Fruit fly (Drosophila melanogaster): ENCODE measurements around the gene CG14434.

The CG14434 gene

DNA sequence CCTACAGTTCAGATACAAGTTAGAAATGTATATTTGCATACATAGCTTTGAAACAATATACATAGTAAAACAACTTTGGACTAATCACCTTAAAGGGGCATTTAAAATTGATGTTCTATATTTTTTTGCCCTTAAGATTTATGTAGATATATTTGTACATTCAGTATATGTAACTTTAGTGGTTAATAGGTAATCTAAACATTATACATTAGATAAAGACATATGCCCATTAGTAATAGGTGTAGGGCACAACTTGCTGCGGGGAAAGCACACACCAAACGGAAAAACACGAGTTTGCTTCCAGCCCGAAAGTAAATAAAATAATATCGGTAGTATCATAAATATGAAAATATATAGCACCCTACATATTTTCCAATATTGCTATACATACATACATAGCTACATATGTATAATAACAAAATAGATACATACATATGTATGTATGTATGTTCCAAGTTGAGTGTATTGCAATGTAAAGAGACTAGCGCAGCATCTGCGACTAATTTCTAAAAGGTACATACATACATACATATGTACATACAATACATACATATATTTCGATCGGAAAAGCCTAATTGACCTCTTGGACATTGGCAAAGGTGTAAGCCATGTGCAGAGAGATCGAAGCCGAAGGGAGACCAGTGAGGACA lies 3.6 kb downstream of the CG14434 start, which contains the start of gene CG43736 (continued):
- TF ChIP-seq chinmo (GFP tag; IDR thresholded peaks at IDR 0.05; ENCODE audit: partially characterized antibody) (no peak), cad (GFP tag; optimal IDR thresholded peaks at IDR 0.05) (no peak), CG17359 (tag; optimal IDR thresholded peaks at IDR 0.05) (peak; percentile 97), CG2202 (tag; optimal IDR thresholded peaks at IDR 0.05) (peak; percentile 83), gt (GFP tag; IDR thresholded peaks at IDR 0.05) (peak; percentile 74), CG17802 (tag; optimal IDR thresholded peaks at IDR 0.05) (peak; percentile 75), sob (GFP tag; IDR thresholded peaks at IDR 0.05) (peak; percentile 86), gcm (GFP tag; optimal IDR thresholded peaks at IDR 0.05) (peak; percentile 95), CG9876 (GFP tag; optimal IDR thresholded peaks at IDR 0.05) (peak; percentile 87), CG11093 (GFP tag; IDR thresholded peaks at IDR 0.05) (peak; percentile 86), jing (GFP tag; optimal IDR thresholded peaks at IDR 0.05) (peak; percentile 92), CG7786 (GFP tag; optimal IDR thresholded peaks at IDR 0.05) (peak; percentile 93), sisA (GFP tag; IDR thresholded peaks at IDR 0.05) (peak; percentile 90), CG9437 (GFP tag; optimal IDR thresholded peaks at IDR 0.05) (peak; percentile 92), CG10274 (GFP tag; optimal IDR thresholded peaks at IDR 0.05) (peak; percentile 99), gro (GFP tag; optimal IDR thresholded peaks at IDR 0.05) (peak; percentile 90), lilli (GFP tag; optimal IDR thresholded peaks at IDR 0.05) (peak; percentile 92), trem (tag; optimal IDR thresholded peaks at IDR 0.05) (peak; percentile 94), usp (GFP tag; optimal IDR thresholded peaks at IDR 0.05) (no peak), CG1832 (GFP tag; optimal IDR thresholded peaks at IDR 0.05) (no peak), luna (GFP tag; optimal IDR thresholded peaks at IDR 0.05) (peak; percentile 83), ems (GFP tag; optimal IDR thresholded peaks at IDR 0.05) (peak; percentile 93), CG1647 (GFP tag; optimal IDR thresholded peaks at IDR 0.05) (peak; percentile 85), Awh (GFP tag; IDR thresholded peaks at IDR 0.05) (peak; percentile 84; the same call in 1 of the 2 replicates), CG12299 (tag; optimal IDR thresholded peaks at IDR 0.05) (peak; percentile 94), CG2875 (GFP tag; optimal IDR thresholded peaks at IDR 0.05) (peak; percentile 91), Deaf1 (tag; optimal IDR thresholded peaks at IDR 0.05) (no peak), CG7745 (tag; optimal IDR thresholded peaks at IDR 0.05) (no peak), CG8290 (GFP tag; optimal IDR thresholded peaks at IDR 0.05) (peak; percentile 51), CG8290 (tag; optimal IDR thresholded peaks at IDR 0.05) (peak; percentile 54 to 89), Poxn (GFP tag; IDR thresholded peaks at IDR 0.05) (peak; percentile 75), esg (GFP tag; conservative IDR thresholded peaks at IDR 0.05) (peak; percentile 87), bowl (GFP tag; IDR thresholded peaks at IDR 0.05) (no peak), cas (GFP tag; IDR thresholded peaks at IDR 0.05) (peak; percentile 69), CG17829 (tag; optimal IDR thresholded peaks at IDR 0.05) (peak; percentile 97), vfl (GFP tag; optimal IDR thresholded peaks at IDR 0.05) (peak; percentile 85), CG6654 (GFP tag; optimal IDR thresholded peaks at IDR 0.05) (peak; percentile 86), row (GFP tag; IDR thresholded peaks at IDR 0.05) (peak; percentile 87), CG14014 (GFP tag; IDR thresholded peaks at IDR 0.05) (peak; percentile 88), CG10959 (GFP tag; IDR thresholded peaks at IDR 0.05) (peak; percentile 50; the same call in 1 of the 2 replicates), CG15073 (GFP tag; optimal IDR thresholded peaks at IDR 0.05) (peak; percentile 56), CG8478 (optimal IDR thresholded peaks at IDR 0.05) (no peak), jigr1 (GFP tag; IDR thresholded peaks at IDR 0.05) (peak; percentile 75; the same call in 1 of the 3 replicates), nerfin-1 (tag; optimal IDR thresholded peaks at IDR 0.05) (peak; percentile 96), kay (GFP tag; optimal IDR thresholded peaks at IDR 0.05) (peak; percentile 81), CG7556 (GFP tag; optimal IDR thresholded peaks at IDR 0.05) (peak; percentile 98), CG15479 (GFP tag; optimal IDR thresholded peaks at IDR 0.05) (no peak), CG12942 (GFP tag; optimal IDR thresholded peaks at IDR 0.05) (peak; percentile 91), Dek (tag; optimal IDR thresholded peaks at IDR 0.05) (peak; percentile 94), CG6791 (GFP tag; IDR thresholded peaks at IDR 0.05; ENCODE audit: partially characterized antibody) (no peak), Hand (GFP tag; optimal IDR thresholded peaks at IDR 0.05) (peak; percentile 95)
